Worm (Caenorhabditis elegans): Measurements from ENCODE around the gene C53A3.4.

ce11 chrV:5792031-5792430 is 33.4 kb upstream of the C53A3.4 start, which contains the start of gene ZC250.2:
- TF ChIP-seq pha-4 (tag; optimal IDR thresholded peaks at IDR 0.05) (no peak), ztf-11 (tag; optimal IDR thresholded peaks at IDR 0.05) (no peak), egl-27 (tag; optimal IDR thresholded peaks at IDR 0.05) (no peak), lin-39 (tag; optimal IDR thresholded peaks at IDR 0.05) (no peak)
